Worm (Caenorhabditis elegans): ENCODE data around the gene M28.9.

DNA sequence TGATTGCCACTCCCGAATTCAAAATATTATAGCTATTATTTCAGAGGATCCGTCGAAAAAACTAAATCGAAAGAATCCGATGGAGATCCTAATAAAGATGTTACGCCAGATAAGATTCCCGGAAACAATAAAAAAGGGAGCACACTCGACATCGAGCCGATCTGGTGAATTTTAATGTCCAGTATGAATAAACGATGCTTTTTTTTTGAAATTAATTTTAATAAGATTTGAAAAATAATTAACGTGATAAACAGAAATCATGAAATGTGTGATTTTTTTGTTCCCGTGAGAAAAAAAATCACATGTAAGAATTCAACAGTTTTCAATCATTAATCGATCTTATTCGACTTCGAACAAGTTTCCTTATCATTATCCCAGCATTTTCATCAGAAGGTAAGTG is at the start of gene M28.9:
- no peak for TF ChIP-seq elt-1 (tag; optimal IDR thresholded peaks at IDR 0.05; ENCODE audit: borderline replicate concordance, insufficient read depth)
- TF ChIP-seq nhr-12 (tag; optimal IDR thresholded peaks at IDR 0.05): no peak
- TF ChIP-seq ztf-11 (tag; optimal IDR thresholded peaks at IDR 0.05): no peak
- TF ChIP-seq ces-1 (GFP tag; optimal IDR thresholded peaks at IDR 0.05): no peak
- TF ChIP-seq snpc-4 (tag; optimal IDR thresholded peaks at IDR 0.05): no peak
- no peak for TF ChIP-seq elt-3 (tag; optimal IDR thresholded peaks at IDR 0.05)
- no peak for TF ChIP-seq pha-4 (tag; optimal IDR thresholded peaks at IDR 0.05)
- TF ChIP-seq mls-2 (tag; optimal IDR thresholded peaks at IDR 0.05): no peak
- TF ChIP-seq lsy-2 (tag; optimal IDR thresholded peaks at IDR 0.05): no peak
- no peak for TF ChIP-seq nhr-28 (tag; optimal IDR thresholded peaks at IDR 0.05)
- no peak for TF ChIP-seq lin-13 (tag; optimal IDR thresholded peaks at IDR 0.05)

Data from whole organism, mixed stage, embryonic.